Fruit fly (Drosophila melanogaster): ENCODE measurements around the gene RpL23A.

DNA sequence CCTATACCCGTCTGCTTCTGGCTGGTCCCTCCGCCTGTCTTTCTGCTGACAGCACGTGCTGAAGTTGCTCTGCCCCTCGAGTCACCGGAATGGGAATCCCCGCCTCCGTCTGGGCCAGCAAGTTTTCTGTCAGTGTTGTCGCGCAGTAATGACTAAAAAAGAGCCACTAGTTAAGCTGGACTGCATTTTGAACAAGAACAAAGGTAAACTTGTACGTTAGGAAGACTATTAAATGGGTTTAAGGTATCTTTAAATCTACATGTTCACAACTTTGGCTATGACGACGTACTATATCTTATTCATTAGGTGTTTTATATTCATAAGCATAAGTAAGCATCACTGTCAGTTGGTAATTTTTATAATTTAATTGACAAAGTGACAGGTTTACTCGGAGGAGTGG is 10.9 kb upstream of the RpL23A start:
- no peak for TF ChIP-seq lz (GFP tag; optimal IDR thresholded peaks at IDR 0.05)
- no peak for TF ChIP-seq CG6854 (GFP tag; optimal IDR thresholded peaks at IDR 0.05)
- TF ChIP-seq CG3919 (GFP tag; optimal IDR thresholded peaks at IDR 0.05): peak; percentile 26
- peak; percentile 8 for TF ChIP-seq Sox14 (GFP tag; optimal IDR thresholded peaks at IDR 0.05)
- no peak for TF ChIP-seq Blimp-1 (GFP tag; optimal IDR thresholded peaks at IDR 0.05)

Data from whole organism, prepupa.